Worm (Caenorhabditis elegans) whole organism, L1 larva: Measurements from ENCODE around the gene cyn-10.

Experiments used
- Y116A8C.19 ChIP-seq: sonication (generic microtip); optimal IDR thresholded peaks from 2 replicates; lab custom pipeline; 2016; ENCODE audit warnings: missing compliant biosample characterization, missing genetic modification characterization, borderline replicate concordance
- aha-1 ChIP-seq: fragments of 150-350 bp; optimal IDR thresholded peaks from 2 replicates; lab custom pipeline; 2014; ENCODE audit warnings: missing biosample characterization, missing genetic modification characterization
- aly-2 ChIP-seq: fragments of 150-350 bp; optimal IDR thresholded peaks from 2 replicates; lab custom pipeline; 2014; ENCODE audit warnings: missing biosample characterization, missing genetic modification characterization
- blmp-1 ChIP-seq: fragments of 150-350 bp; optimal IDR thresholded peaks from 2 replicates; lab custom pipeline; 2014; ENCODE audit warnings: missing biosample characterization, missing genetic modification characterization
- ceh-63 ChIP-seq: fragments of 200-800 bp; sonication (Bioruptor generic); optimal IDR thresholded peaks from 2 replicates; lab custom pipeline; 2018; ENCODE audit warnings: mild to moderate bottlenecking, missing genetic modification characterization, missing compliant biosample characterization
- ceh-82 ChIP-seq, 3 experiments: fragments of 150-350 bp in 1 of 3; sonication (generic microtip) in 2 of 3; optimal IDR thresholded peaks; 2 replicates each; lab custom pipeline; 2014 to 2017; ENCODE audit warnings: missing biosample characterization in 3 of 3, missing genetic modification characterization in 3 of 3
- ceh-88 ChIP-seq: fragments of 200-800 bp; sonication (Bioruptor generic); IDR thresholded peaks from 2 replicates; pipeline ENCODE4 v1.3.6; 2022; ENCODE audit warnings: missing genetic modification characterization, missing compliant biosample characterization
- ces-1 ChIP-seq: fragments of 150-350 bp; optimal IDR thresholded peaks from 2 replicates; lab custom pipeline; 2014; ENCODE audit warnings: missing biosample characterization, missing genetic modification reagents, missing genetic modification characterization
- dpl-1 ChIP-seq, 3 experiments: fragments of 150-350 bp in 2 of 3; sonication (generic microtip) in 1 of 3; optimal IDR thresholded peaks; 2 replicates each; lab custom pipeline; 2014 to 2017; ENCODE audit warnings: missing biosample characterization in 3 of 3, missing genetic modification characterization in 3 of 3, missing genetic modification reagents in 3 of 3
- efl-1 ChIP-seq, 4 experiments: fragments of 150-350 bp; optimal IDR thresholded peaks in 3 of 4; peaks in 1 of 4; 1 replicate in 1 of 4; 2 replicates in 3 of 4; lab custom pipeline; 2014; ENCODE audit warnings: missing biosample characterization in 2 of 4, missing genetic modification characterization in 2 of 4, missing genetic modification reagents in 2 of 4
- efl-3 ChIP-seq: fragments of 200-800 bp; sonication (Bioruptor generic); optimal IDR thresholded peaks from 2 replicates; lab custom pipeline; 2018; ENCODE audit warnings: mild to moderate bottlenecking, missing genetic modification characterization, missing compliant biosample characterization
- egl-13 ChIP-seq: sonication (generic microtip); optimal IDR thresholded peaks from 2 replicates; lab custom pipeline; 2016; ENCODE audit warnings: missing genotype, missing genetic modification reagents, missing genetic modification characterization, missing compliant biosample characterization
- egl-27 ChIP-seq, 2 experiments: fragments of 150-350 bp in 1 of 2; sonication (generic microtip); optimal IDR thresholded peaks; 3 replicates each; lab custom pipeline; 2017 to 2018; ENCODE audit warnings: missing biosample characterization in 2 of 2, missing genetic modification characterization in 2 of 2, missing genetic modification reagents in 2 of 2
- ets-5 ChIP-seq: fragments of 200-800 bp; sonication (Bioruptor generic); IDR thresholded peaks from 2 replicates; pipeline ENCODE4 v1.3.6; 2022; ENCODE audit warnings: missing genetic modification characterization, missing compliant biosample characterization
- fkh-10 ChIP-seq: sonication (generic microtip); optimal IDR thresholded peaks from 2 replicates; lab custom pipeline; 2017; ENCODE audit warnings: missing biosample characterization, missing genetic modification reagents, missing genetic modification characterization
- fos-1 ChIP-seq: fragments of 150-350 bp; optimal IDR thresholded peaks from 2 replicates; lab custom pipeline; 2014; ENCODE audit warnings: missing biosample characterization, missing genetic modification characterization
- hlh-4 ChIP-seq: sonication (generic microtip); optimal IDR thresholded peaks from 2 replicates; lab custom pipeline; 2016; ENCODE audit warnings: mild to moderate bottlenecking, missing genetic modification characterization, missing compliant biosample characterization
- irx-1 ChIP-seq: sonication (generic microtip); optimal IDR thresholded peaks from 2 replicates; lab custom pipeline; 2016; ENCODE audit warnings: missing genetic modification characterization, missing compliant biosample characterization
- isw-1 ChIP-seq: fragments of 200-800 bp; sonication (Bioruptor generic); IDR thresholded peaks from 2 replicates; pipeline ENCODE4 v1.3.6; 2022; ENCODE audit warnings: missing genetic modification characterization, missing compliant biosample characterization
- lin-14 ChIP-seq: fragments of 200-800 bp; sonication (Bioruptor generic); optimal IDR thresholded peaks from 2 replicates; lab custom pipeline; 2018; ENCODE audit warnings: mild to moderate bottlenecking, missing genetic modification characterization, moderate library complexity, missing compliant biosample characterization
- lin-39 ChIP-seq: fragments of 150-350 bp; optimal IDR thresholded peaks from 2 replicates; lab custom pipeline; 2014; ENCODE audit warnings: missing biosample characterization, missing genetic modification reagents, missing genetic modification characterization
- mab-9 ChIP-seq: fragments of 200-800 bp; sonication (Bioruptor generic); IDR thresholded peaks from 2 replicates; pipeline ENCODE4 v1.3.6; 2022; ENCODE audit warnings: missing genetic modification reagents, missing genetic modification characterization, missing compliant biosample characterization
- mep-1 ChIP-seq: fragments of 150-350 bp; optimal IDR thresholded peaks from 2 replicates; lab custom pipeline; 2014; ENCODE audit warnings: missing biosample characterization, missing genetic modification characterization
- nhr-12 ChIP-seq: sonication (generic microtip); optimal IDR thresholded peaks from 2 replicates; lab custom pipeline; 2017; ENCODE audit warnings: missing biosample characterization, missing genetic modification characterization
- nhr-28 ChIP-seq: fragments of 150-350 bp; optimal IDR thresholded peaks from 2 replicates; lab custom pipeline; 2014; ENCODE audit warnings: missing biosample characterization, missing genetic modification characterization
- nhr-71 ChIP-seq: sonication (generic microtip); optimal IDR thresholded peaks from 2 replicates; lab custom pipeline; 2016; ENCODE audit warnings: mild to moderate bottlenecking, missing genetic modification characterization, moderate library complexity, missing compliant biosample characterization
- nhr-76 ChIP-seq: sonication (generic microtip); optimal IDR thresholded peaks from 2 replicates; lab custom pipeline; 2017; ENCODE audit warnings: missing biosample characterization, missing genetic modification characterization
- nhr-90 ChIP-seq: sonication (generic microtip); optimal IDR thresholded peaks from 2 replicates; lab custom pipeline; 2016; ENCODE audit warnings: mild to moderate bottlenecking, missing genetic modification characterization, missing compliant biosample characterization; ENCODE audit not compliant: poor library complexity
- pag-3 ChIP-seq: sonication (generic microtip); optimal IDR thresholded peaks from 2 replicates; lab custom pipeline; 2017; ENCODE audit warnings: missing genetic modification characterization, mild to moderate bottlenecking, missing compliant biosample characterization, antibody characterized with exemption, borderline replicate concordance; ENCODE audit not compliant: insufficient read depth
- pqm-1 ChIP-seq: sonication (generic microtip); optimal IDR thresholded peaks from 3 replicates; lab custom pipeline; 2017; ENCODE audit warnings: missing biosample characterization, missing genetic modification characterization
- skn-1 ChIP-seq: fragments of 150-350 bp; optimal IDR thresholded peaks from 2 replicates; lab custom pipeline; 2014; ENCODE audit warnings: missing biosample characterization, missing genetic modification characterization
- snpc-4 ChIP-seq: fragments of 150-350 bp; optimal IDR thresholded peaks from 2 replicates; lab custom pipeline; 2014; ENCODE audit warnings: missing biosample characterization, missing genetic modification characterization
- sox-4 ChIP-seq: sonication (generic microtip); optimal IDR thresholded peaks from 2 replicates; lab custom pipeline; 2016; ENCODE audit warnings: missing genetic modification characterization, missing compliant biosample characterization
- sptf-1 ChIP-seq: fragments of 150-350 bp; optimal IDR thresholded peaks from 2 replicates; lab custom pipeline; 2014; ENCODE audit warnings: missing biosample characterization, missing genetic modification characterization
- swsn-7 ChIP-seq: sonication (generic microtip); optimal IDR thresholded peaks from 2 replicates; lab custom pipeline; 2016; ENCODE audit warnings: missing genetic modification characterization, missing compliant biosample characterization
- tbx-2 ChIP-seq: sonication (generic microtip); optimal IDR thresholded peaks from 2 replicates; lab custom pipeline; 2016; ENCODE audit warnings: missing genetic modification characterization, missing compliant biosample characterization
- tlp-1 ChIP-seq: fragments of 150-350 bp; optimal IDR thresholded peaks from 2 replicates; lab custom pipeline; 2014; ENCODE audit warnings: missing biosample characterization, missing genetic modification characterization
- unc-130 ChIP-seq: fragments of 150-350 bp; optimal IDR thresholded peaks from 2 replicates; lab custom pipeline; 2017; ENCODE audit warnings: missing biosample characterization, missing genetic modification characterization, inconsistent platforms
- unc-62 ChIP-seq: fragments of 150-350 bp; optimal IDR thresholded peaks from 2 replicates; lab custom pipeline; 2014; ENCODE audit warnings: missing biosample characterization, missing genetic modification reagents, missing genetic modification characterization
- unc-86 ChIP-seq: sonication (generic microtip); optimal IDR thresholded peaks from 2 replicates; lab custom pipeline; 2016; ENCODE audit warnings: missing genetic modification characterization, missing compliant biosample characterization
- unc-98 ChIP-seq: fragments of 200-800 bp; sonication (Bioruptor generic); IDR thresholded peaks from 2 replicates; pipeline ENCODE4 v1.3.6; 2022; ENCODE audit warnings: missing genetic modification characterization, missing compliant biosample characterization
- vab-15 ChIP-seq: sonication (generic microtip); optimal IDR thresholded peaks from 2 replicates; lab custom pipeline; 2017; ENCODE audit warnings: missing genotype, mild to moderate bottlenecking, missing genetic modification characterization, missing compliant biosample characterization
- xbp-1 ChIP-seq: sonication (generic microtip); optimal IDR thresholded peaks from 2 replicates; lab custom pipeline; 2016; ENCODE audit warnings: missing genetic modification characterization, missing compliant biosample characterization
- zag-1 ChIP-seq: fragments of 150-350 bp; optimal IDR thresholded peaks from 2 replicates; lab custom pipeline; 2014; ENCODE audit warnings: missing biosample characterization, missing genetic modification characterization
- ztf-11 ChIP-seq, 2 experiments: sonication (generic microtip); optimal IDR thresholded peaks; 2 replicates each; lab custom pipeline; 2016 to 2017; ENCODE audit warnings: missing genetic modification characterization in 2 of 2, missing biosample characterization in 1 of 2, missing compliant biosample characterization in 1 of 2

Gene cyn-10

ce11 chrII:6935975-6936374 lies 22.8 kb upstream of the cyn-10 start (continued):
- TF ChIP-seq ces-1 (GFP tag; lab: Kevin White, UChicago): no peak
- no peak for TF ChIP-seq nhr-90 (tag; lab: Kevin White, UChicago)
- no peak for TF ChIP-seq ets-5 (GFP tag; lab: Robert Waterston, UW)
- no peak for TF ChIP-seq unc-62
- TF ChIP-seq pag-3 (tag; lab: Kevin White, UChicago): no peak
- no peak for TF ChIP-seq aly-2 (tag; lab: Kevin White, UChicago)
- no peak for TF ChIP-seq unc-130 (tag; lab: Kevin White, UChicago)
- no peak for TF ChIP-seq efl-3 (GFP tag; lab: Kevin White, UChicago)
- no peak for TF ChIP-seq sptf-1
- no peak for TF ChIP-seq swsn-7
- no peak for TF ChIP-seq sox-4 (tag; lab: Kevin White, UChicago)
- no peak for TF ChIP-seq xbp-1 (tag; lab: Kevin White, UChicago)
- no peak for TF ChIP-seq Y116A8C.19 (tag; lab: Kevin White, UChicago)
- TF ChIP-seq skn-1 (tag; lab: Kevin White, UChicago): no peak
- TF ChIP-seq tlp-1 (tag; lab: Kevin White, UChicago): no peak
- no peak for TF ChIP-seq nhr-28 (tag; lab: Kevin White, UChicago)
- peak; percentile 19 for TF ChIP-seq egl-13 (tag; lab: Kevin White, UChicago)
- peak; percentile 36 for TF ChIP-seq unc-86 (tag; lab: Kevin White, UChicago)
- TF ChIP-seq tbx-2 (tag; lab: Kevin White, UChicago): peak; percentile 29
- no peak for TF ChIP-seq fkh-10 (GFP tag; lab: Kevin White, UChicago)
- TF ChIP-seq mab-9 (GFP tag; lab: Robert Waterston, UW): no peak
- no peak for TF ChIP-seq ceh-63
- TF ChIP-seq isw-1 (GFP tag; lab: Robert Waterston, UW): no peak
- TF ChIP-seq nhr-71: no peak
- no peak for TF ChIP-seq hlh-4 (tag; lab: Kevin White, UChicago)

ce11 chrII:6934729-6935128 lies 21.6 kb upstream of the cyn-10 start:
- no peak for TF ChIP-seq pqm-1 (tag; lab: Kevin White, UChicago)
- TF ChIP-seq lin-14 (GFP tag; lab: Kevin White, UChicago): peak; percentile 5

ce11 chrII:6932978-6933377 lies 19.8 kb upstream of the cyn-10 start:
- TF ChIP-seq efl-1 (optimal IDR thresholded peaks at IDR 0.05; lab: Kevin White, UChicago) (no peak), efl-1 (GFP tag; optimal IDR thresholded peaks at IDR 0.05 in 1 of 2; lab: Kevin White, UChicago) (peak in 1 of 2 experiments; percentile 11), mep-1 (no peak)

ce11 chrII:6930072-6930471 lies 16.9 kb upstream of the cyn-10 start:
- TF ChIP-seq snpc-4 (tag; lab: Kevin White, UChicago) (peak; percentile 19), dpl-1 (GFP tag; optimal IDR thresholded peaks at IDR 0.05; lab: Kevin White, UChicago) (no peak), nhr-71 (peak; percentile 1), nhr-76 (tag; lab: Kevin White, UChicago) (no peak), lin-14 (GFP tag; lab: Kevin White, UChicago) (peak; percentile 17), mep-1 (peak; percentile 7), zag-1 (tag; lab: Kevin White, UChicago) (no peak), ceh-88 (GFP tag; lab: Robert Waterston, UW) (no peak)

- TF ChIP-seq nhr-12 (tag; lab: Kevin White, UChicago): no peak
- no peak for TF ChIP-seq aha-1 (tag; lab: Kevin White, UChicago)
- no peak for TF ChIP-seq vab-15
- TF ChIP-seq efl-1 (optimal IDR thresholded peaks at IDR 0.05; lab: Kevin White, UChicago): peak; percentile 42 to 50
- peak in 1 of 2 experiments; percentile 30 for TF ChIP-seq efl-1 (GFP tag; optimal IDR thresholded peaks at IDR 0.05 in 1 of 2; lab: Kevin White, UChicago)
- peak; percentile 34 for TF ChIP-seq irx-1 (tag; lab: Kevin White, UChicago)
- peak in 1 of 3 experiments; percentile 10 for TF ChIP-seq ceh-82 (tag; optimal IDR thresholded peaks at IDR 0.05; lab: Kevin White, UChicago)
- peak; percentile 76 for TF ChIP-seq mep-1
- TF ChIP-seq egl-27 (tag; optimal IDR thresholded peaks at IDR 0.05; lab: Kevin White, UChicago): no peak
- peak in 2 of 3 experiments; percentile 10 to 37 for TF ChIP-seq dpl-1 (GFP tag; optimal IDR thresholded peaks at IDR 0.05; lab: Kevin White, UChicago)
- no peak for TF ChIP-seq skn-1 (tag; lab: Kevin White, UChicago)
- TF ChIP-seq blmp-1: peak; percentile 23
- peak; percentile 50 for TF ChIP-seq egl-13 (tag; lab: Kevin White, UChicago)
- peak; percentile 15 for TF ChIP-seq fos-1 (tag; lab: Kevin White, UChicago)
- TF ChIP-seq hlh-4 (tag; lab: Kevin White, UChicago): peak; percentile 45
- no peak for TF ChIP-seq mab-9 (GFP tag; lab: Robert Waterston, UW)
- TF ChIP-seq lin-39: peak; percentile 6
- TF ChIP-seq unc-98 (GFP tag; lab: Robert Waterston, UW): no peak
- TF ChIP-seq pag-3 (tag; lab: Kevin White, UChicago): no peak
- TF ChIP-seq ztf-11 (tag; optimal IDR thresholded peaks at IDR 0.05; lab: Kevin White, UChicago): no peak
These were observed 15.3 kb upstream of the cyn-10 start, which contains the start of gene flcn-1 for ce11 chrII:6928416-6928815. flcn-1 (plus strand) TSS chrII:6928763.
